Fruit fly (Drosophila melanogaster): ENCODE data around the gene CG9760.

DNA sequence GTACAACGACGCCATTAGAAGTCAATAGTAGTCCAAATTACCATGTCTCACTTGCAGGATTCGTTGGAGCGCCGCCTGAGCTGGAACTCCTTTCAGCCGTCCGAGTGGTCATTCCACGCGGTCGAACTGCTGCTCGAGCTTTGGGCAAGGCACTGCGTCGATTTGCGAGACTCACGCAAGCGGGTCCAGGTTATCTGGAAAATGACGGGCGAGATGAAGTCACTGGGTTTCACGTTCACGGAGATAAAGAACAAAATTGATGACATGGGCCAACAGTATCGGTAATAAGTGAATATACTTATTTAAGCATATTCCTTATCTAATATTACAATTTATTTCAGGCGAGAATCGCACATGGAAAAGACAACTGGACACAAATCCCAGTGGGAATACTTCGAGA is 44.9 kb downstream of the CG9760 start:
- no peak for TF ChIP-seq psq (optimal IDR thresholded peaks at IDR 0.05)
- TF ChIP-seq Myc (optimal IDR thresholded peaks at IDR 0.05), result no peak
